Worm (Caenorhabditis elegans) whole organism, young adult: ENCODE data around the gene gei-13.
A peak's percentile ranks its signal among the peaks of the same experiment; 100 is the strongest.

Source experiments
- B0035.1 ChIP-seq: sonication (generic microtip); optimal IDR thresholded peaks from 2 replicates; lab custom pipeline; 2016; ENCODE audit warnings: missing genetic modification characterization, mild to moderate bottlenecking, missing compliant biosample characterization, missing genotype, missing genetic modification reagents
- B0336.3 ChIP-seq: fragments of 200-800 bp; sonication (Bioruptor generic); IDR thresholded peaks from 2 replicates; pipeline ENCODE4 v1.3.6; 2022; ENCODE audit warnings: missing genetic modification characterization, missing compliant biosample characterization
- C06A6.2 ChIP-seq: fragments of 200-800 bp; sonication (Bioruptor generic); conservative IDR thresholded peaks from 2 replicates; pipeline ENCODE4 v1.3.6; 2022; ENCODE audit warnings: missing genetic modification characterization, missing compliant biosample characterization
- C17E4.6 ChIP-seq: fragments of 200-800 bp; sonication (Bioruptor generic); IDR thresholded peaks from 2 replicates; pipeline ENCODE4 v1.3.6; 2022; ENCODE audit warnings: missing genetic modification reagents, missing genetic modification characterization, missing compliant biosample characterization
- F39B2.1 ChIP-seq: fragments of 200-800 bp; sonication (Bioruptor generic); IDR thresholded peaks from 2 replicates; pipeline ENCODE4 v1.3.6; 2022; ENCODE audit warnings: missing genetic modification reagents, missing genetic modification characterization, missing compliant biosample characterization
- F57C9.4 ChIP-seq: sonication (generic microtip); optimal IDR thresholded peaks from 2 replicates; lab custom pipeline; 2017; ENCODE audit warnings: mild to moderate bottlenecking, missing genetic modification characterization, missing compliant biosample characterization
- K11D2.4 ChIP-seq: fragments of 200-800 bp; sonication (Bioruptor generic); IDR thresholded peaks from 2 replicates; pipeline ENCODE4 v1.3.6; 2022; ENCODE audit warnings: missing genetic modification reagents, missing genetic modification characterization, missing compliant biosample characterization
- Y67H2A.10 ChIP-seq: fragments of 200-800 bp; sonication (Bioruptor generic); conservative IDR thresholded peaks from 2 replicates; pipeline ENCODE4 v1.3.6; 2022; ENCODE audit warnings: missing genetic modification reagents, missing genetic modification characterization, missing compliant biosample characterization
- ama-1 ChIP-seq, 3 experiments: fragments of 150-350 bp in 1 of 3; sonication (generic microtip) in 2 of 3; optimal IDR thresholded peaks; 2 replicates each; lab custom pipeline; 2014 to 2018; ENCODE audit warnings: missing biosample characterization in 2 of 3, missing genetic modification characterization in 2 of 3, missing genetic modification reagents in 2 of 3
- attf-6 ChIP-seq: fragments of 200-800 bp; sonication (Bioruptor generic); IDR thresholded peaks from 2 replicates; pipeline ENCODE4 v1.3.6; 2022; ENCODE audit warnings: missing genetic modification reagents, missing genetic modification characterization, missing compliant biosample characterization
- cebp-1 ChIP-seq, 2 experiments: fragments of 200-800 bp in 1 of 2; sonication (Bioruptor generic) in 1 of 2; sonication (generic microtip) in 1 of 2; IDR thresholded peaks in 1 of 2; optimal IDR thresholded peaks in 1 of 2; 2 replicates each; pipeline versions ENCODE4 v1.3.6 to Lab custom; 2017 to 2022; ENCODE audit warnings: missing compliant biosample characterization in 2 of 2, missing genetic modification characterization in 2 of 2, mild to moderate bottlenecking in 1 of 2, missing genetic modification reagents in 1 of 2, moderate library complexity in 1 of 2
- cebp-2 ChIP-seq: fragments of 200-800 bp; sonication (Bioruptor generic); IDR thresholded peaks from 2 replicates; pipeline ENCODE4 v1.3.6; 2022; ENCODE audit warnings: missing genetic modification characterization, missing compliant biosample characterization
- ceh-100 ChIP-seq: fragments of 200-800 bp; sonication (Bioruptor generic); IDR thresholded peaks from 2 replicates; pipeline ENCODE4 v1.3.6; 2022; ENCODE audit warnings: missing genetic modification reagents, missing genetic modification characterization, missing compliant biosample characterization
- ceh-27 ChIP-seq: fragments of 200-800 bp; sonication (Bioruptor generic); optimal IDR thresholded peaks from 2 replicates; lab custom pipeline; 2018; ENCODE audit warnings: mild to moderate bottlenecking, missing genetic modification characterization, moderate library complexity, missing compliant biosample characterization
- ceh-40 ChIP-seq: fragments of 200-800 bp; sonication (Bioruptor generic); IDR thresholded peaks from 2 replicates; pipeline ENCODE4 v1.3.6; 2022; ENCODE audit warnings: missing genetic modification characterization, missing compliant biosample characterization
- ceh-79 ChIP-seq: sonication (generic microtip); optimal IDR thresholded peaks from 2 replicates; lab custom pipeline; 2017; ENCODE audit warnings: mild to moderate bottlenecking, missing genetic modification characterization, missing compliant biosample characterization
- ceh-91 ChIP-seq: fragments of 200-800 bp; sonication (Bioruptor generic); IDR thresholded peaks from 2 replicates; pipeline ENCODE4 v1.3.6; 2022; ENCODE audit warnings: missing genetic modification reagents, missing genetic modification characterization, missing compliant biosample characterization
- chd-7 ChIP-seq: sonication (generic microtip); optimal IDR thresholded peaks from 2 replicates; lab custom pipeline; 2016; ENCODE audit warnings: mild to moderate bottlenecking, missing genetic modification characterization, moderate library complexity, missing compliant biosample characterization
- die-1 ChIP-seq: sonication (generic microtip); optimal IDR thresholded peaks from 2 replicates; lab custom pipeline; 2016; ENCODE audit warnings: missing genotype, mild to moderate bottlenecking, missing genetic modification characterization, missing compliant biosample characterization
- dpl-1 ChIP-seq: fragments of 150-350 bp; optimal IDR thresholded peaks from 2 replicates; lab custom pipeline; 2014; ENCODE audit warnings: missing biosample characterization, missing genetic modification reagents, missing genetic modification characterization
- egl-44 ChIP-seq: fragments of 200-800 bp; sonication (Bioruptor generic); IDR thresholded peaks from 2 replicates; pipeline ENCODE4 v1.3.6; 2022; ENCODE audit warnings: missing genetic modification reagents, missing genetic modification characterization, missing compliant biosample characterization
- ekl-4 ChIP-seq: fragments of 200-800 bp; sonication (Bioruptor generic); IDR thresholded peaks from 2 replicates; pipeline ENCODE4 v1.3.6; 2022; ENCODE audit warnings: missing genetic modification reagents, missing genetic modification characterization, missing compliant biosample characterization
- hrde-1 ChIP-seq: sonication (generic microtip); optimal IDR thresholded peaks from 2 replicates; lab custom pipeline; 2016; ENCODE audit warnings: missing genetic modification characterization, mild to moderate bottlenecking, missing compliant biosample characterization, moderate library complexity, missing genotype, missing genetic modification reagents, borderline replicate concordance
- hsf-1 ChIP-seq: fragments of 200-800 bp; sonication (Bioruptor generic); IDR thresholded peaks from 2 replicates; pipeline ENCODE4 v1.3.6; 2022; ENCODE audit warnings: missing genetic modification reagents, missing genetic modification characterization, missing compliant biosample characterization
- let-526 ChIP-seq: fragments of 200-800 bp; sonication (Bioruptor generic); IDR thresholded peaks from 2 replicates; pipeline ENCODE4 v1.3.6; 2022; ENCODE audit warnings: missing genetic modification reagents, missing genetic modification characterization, missing compliant biosample characterization
- lin-54 ChIP-seq: fragments of 200-800 bp; sonication (Bioruptor generic); optimal IDR thresholded peaks from 2 replicates; lab custom pipeline; 2018; ENCODE audit warnings: mild to moderate bottlenecking, missing genetic modification characterization, missing compliant biosample characterization
- lir-1 ChIP-seq: fragments of 200-800 bp; sonication (Bioruptor generic); conservative IDR thresholded peaks from 2 replicates; pipeline ENCODE4 v1.3.6; 2022; ENCODE audit warnings: missing genetic modification reagents, missing genetic modification characterization, missing compliant biosample characterization
- lsl-1 ChIP-seq: fragments of 200-800 bp; sonication (Bioruptor generic); optimal IDR thresholded peaks from 2 replicates; lab custom pipeline; 2018; ENCODE audit warnings: mild to moderate bottlenecking, missing genetic modification characterization, moderate library complexity, missing compliant biosample characterization
- madf-10 ChIP-seq: sonication (generic microtip); optimal IDR thresholded peaks from 2 replicates; lab custom pipeline; 2016; ENCODE audit warnings: mild to moderate bottlenecking, missing genetic modification characterization, missing compliant biosample characterization
- madf-8 ChIP-seq: fragments of 200-800 bp; sonication (Bioruptor generic); conservative IDR thresholded peaks from 2 replicates; pipeline ENCODE4 v1.3.6; 2022; ENCODE audit warnings: missing genetic modification reagents, missing genetic modification characterization, missing compliant biosample characterization
- mcd-1 ChIP-seq: fragments of 200-800 bp; sonication (Bioruptor generic); IDR thresholded peaks from 2 replicates; pipeline ENCODE4 v1.3.6; 2022; ENCODE audit warnings: missing genetic modification reagents, missing genetic modification characterization, missing compliant biosample characterization
- nfya-1 ChIP-seq: sonication (generic microtip); optimal IDR thresholded peaks from 2 replicates; lab custom pipeline; 2017; ENCODE audit warnings: antibody characterized with exemption, missing compliant biosample characterization, missing genetic modification characterization, borderline replicate concordance; ENCODE audit not compliant: insufficient read depth
- nfya-2 ChIP-seq: fragments of 200-800 bp; sonication (Bioruptor generic); IDR thresholded peaks from 2 replicates; pipeline ENCODE4 v1.3.6; 2022; ENCODE audit warnings: missing genetic modification reagents, missing genetic modification characterization, missing compliant biosample characterization
- nhr-179 ChIP-seq: sonication (generic microtip); optimal IDR thresholded peaks from 2 replicates; lab custom pipeline; 2016; ENCODE audit warnings: mild to moderate bottlenecking, missing genetic modification characterization, missing compliant biosample characterization
- nhr-27 ChIP-seq: fragments of 200-800 bp; sonication (Bioruptor generic); optimal IDR thresholded peaks from 2 replicates; lab custom pipeline; 2018; ENCODE audit warnings: mild to moderate bottlenecking, missing genetic modification characterization, moderate library complexity, missing compliant biosample characterization
- nhr-90 ChIP-seq: sonication (generic microtip); optimal IDR thresholded peaks from 2 replicates; lab custom pipeline; 2016; ENCODE audit warnings: missing genotype, mild to moderate bottlenecking, missing genetic modification characterization, missing compliant biosample characterization
- pbrm-1 ChIP-seq: fragments of 200-800 bp; sonication (Bioruptor generic); IDR thresholded peaks from 2 replicates; pipeline ENCODE4 v1.3.6; 2022; ENCODE audit warnings: missing genetic modification reagents, missing genetic modification characterization, missing compliant biosample characterization
- rcor-1 ChIP-seq: fragments of 200-800 bp; sonication (Bioruptor generic); IDR thresholded peaks from 2 replicates; pipeline ENCODE4 v1.3.6; 2022; ENCODE audit warnings: missing genetic modification reagents, missing genetic modification characterization, missing compliant biosample characterization
- rpc-1 ChIP-seq, 2 experiments: fragments of 150-350 bp in 1 of 2; sonication (generic microtip) in 1 of 2; optimal IDR thresholded peaks; 2 replicates each; lab custom pipeline; 2014 to 2018; ENCODE audit warnings: missing biosample characterization in 1 of 2, missing genetic modification characterization in 1 of 2, missing genetic modification reagents in 1 of 2, missing genotype in 1 of 2
- sea-2 ChIP-seq: fragments of 200-800 bp; sonication (Bioruptor generic); IDR thresholded peaks from 2 replicates; pipeline ENCODE4 v1.3.6; 2022; ENCODE audit warnings: missing genetic modification characterization, missing compliant biosample characterization
- snpc-1.3 ChIP-seq: sonication (generic microtip); optimal IDR thresholded peaks from 2 replicates; lab custom pipeline; 2017; ENCODE audit warnings: missing genetic modification characterization, mild to moderate bottlenecking, missing compliant biosample characterization, antibody characterized with exemption, moderate library complexity, missing genotype, missing genetic modification reagents; ENCODE audit not compliant: insufficient read depth
- snpc-3.4 ChIP-seq: sonication (generic microtip); optimal IDR thresholded peaks from 2 replicates; lab custom pipeline; 2017; ENCODE audit warnings: missing genetic modification characterization, mild to moderate bottlenecking, missing compliant biosample characterization, antibody characterized with exemption, moderate library complexity, missing genotype, missing genetic modification reagents
- snpc-4 ChIP-seq, 5 experiments: fragments of 150-350 bp in 1 of 5; sonication (generic microtip) in 4 of 5; optimal IDR thresholded peaks; 2 replicates each; lab custom pipeline; 2014 to 2018; ENCODE audit warnings: missing genetic modification characterization in 5 of 5, missing biosample characterization in 3 of 5, antibody characterized with exemption in 2 of 5, mild to moderate bottlenecking in 2 of 5, missing compliant biosample characterization in 2 of 5, missing genotype in 2 of 5, moderate library complexity in 2 of 5, missing genetic modification reagents in 1 of 5
- sptf-2 ChIP-seq: fragments of 200-800 bp; sonication (Bioruptor generic); optimal IDR thresholded peaks from 2 replicates; lab custom pipeline; 2018; ENCODE audit warnings: mild to moderate bottlenecking, missing genetic modification characterization, missing compliant biosample characterization
- tlf-1 ChIP-seq: fragments of 200-800 bp; sonication (Bioruptor generic); optimal IDR thresholded peaks from 2 replicates; lab custom pipeline; 2018; ENCODE audit warnings: mild to moderate bottlenecking, missing genetic modification characterization, missing compliant biosample characterization
- ztf-22 ChIP-seq: fragments of 200-800 bp; sonication (Bioruptor generic); optimal IDR thresholded peaks from 2 replicates; lab custom pipeline; 2018; ENCODE audit warnings: mild to moderate bottlenecking, missing genetic modification characterization, moderate library complexity, missing compliant biosample characterization

The gei-13 gene

ce11 chrIII:9615114-9615513, 21.8 kb downstream of the gei-13 start:
- peak; percentile 58; the same call in 1 of the 2 replicates for TF ChIP-seq F39B2.1 (GFP tag; lab: Robert Waterston, UW)
- TF ChIP-seq ceh-27 (GFP tag; lab: Kevin White, UChicago): no peak
- TF ChIP-seq sea-2 (GFP tag; lab: Robert Waterston, UW): no peak
- TF ChIP-seq mcd-1: no peak; the same call in 1 of the 2 replicates
- peak; percentile 65 for TF ChIP-seq snpc-3.4
- no peak for TF ChIP-seq cebp-2 (GFP tag; lab: Robert Waterston, UW)
- peak; percentile 68 for TF ChIP-seq ekl-4 (GFP tag; lab: Robert Waterston, UW)
- TF ChIP-seq nhr-27 (tag; lab: Kevin White, UChicago): no peak
- TF ChIP-seq hsf-1 (GFP tag; lab: Robert Waterston, UW): peak; percentile 84
- peak; percentile 62 for TF ChIP-seq lsl-1 (GFP tag; lab: Kevin White, UChicago)
- no peak for TF ChIP-seq let-526 (GFP tag; lab: Robert Waterston, UW)
- TF ChIP-seq cebp-1 (GFP tag; IDR thresholded peaks at IDR 0.05; lab: Robert Waterston, UW): no peak
- TF ChIP-seq cebp-1 (tag; optimal IDR thresholded peaks at IDR 0.05; lab: Kevin White, UChicago): no peak
- no peak for TF ChIP-seq sptf-2 (GFP tag; lab: Kevin White, UChicago)
- TF ChIP-seq F57C9.4: no peak
- peak; percentile 80 for TF ChIP-seq attf-6 (GFP tag; lab: Robert Waterston, UW)
- no peak for TF ChIP-seq snpc-4 (GFP tag; optimal IDR thresholded peaks at IDR 0.05; lab: Kevin White, UChicago)
- peak in 1 of 4 experiments; percentile 10 for TF ChIP-seq snpc-4 (tag; optimal IDR thresholded peaks at IDR 0.05; lab: Kevin White, UChicago)
- TF ChIP-seq lin-54: peak; percentile 63
- no peak for TF ChIP-seq dpl-1 (GFP tag; lab: Kevin White, UChicago)
- TF ChIP-seq K11D2.4 (GFP tag; lab: Robert Waterston, UW): no peak
- TF ChIP-seq die-1 (tag; lab: Kevin White, UChicago): peak; percentile 43
- no peak for TF ChIP-seq Y67H2A.10
- peak; percentile 72 for TF ChIP-seq hrde-1
- no peak for TF ChIP-seq C06A6.2 (GFP tag; lab: Robert Waterston, UW)
- TF ChIP-seq snpc-1.3: peak; percentile 58
- no peak for TF ChIP-seq nhr-90
- TF ChIP-seq ceh-91 (GFP tag; lab: Robert Waterston, UW): no peak
- TF ChIP-seq nhr-179 (tag; lab: Kevin White, UChicago): no peak
- peak; percentile 69; the same call in 1 of the 2 replicates for TF ChIP-seq B0336.3
- 0 out of 2 replicates have a peak, but pooled peaks have one; percentile 11 for TF ChIP-seq nfya-2 (GFP tag; lab: Robert Waterston, UW)
- TF ChIP-seq C17E4.6 (GFP tag; lab: Robert Waterston, UW): peak; percentile 41; the same call in 1 of the 2 replicates
- peak; percentile 26; the same call in 1 of the 2 replicates for TF ChIP-seq rcor-1 (GFP tag; lab: Robert Waterston, UW)
- TF ChIP-seq egl-44: no peak
- no peak for TF ChIP-seq ztf-22 (GFP tag; lab: Kevin White, UChicago)
- no peak for TF ChIP-seq lir-1 (GFP tag; lab: Robert Waterston, UW)
- TF ChIP-seq madf-8 (GFP tag; lab: Robert Waterston, UW): peak; percentile 54; the same call in 1 of the 2 replicates
- no peak for TF ChIP-seq ama-1 (optimal IDR thresholded peaks at IDR 0.05; lab: Kevin White, UChicago)
- peak in 1 of 2 experiments; percentile 21 for TF ChIP-seq ama-1 (GFP tag; optimal IDR thresholded peaks at IDR 0.05; lab: Kevin White, UChicago)
- no peak for TF ChIP-seq nfya-1
- TF ChIP-seq ceh-100: peak; percentile 49; the same call in 1 of the 2 replicates
- TF ChIP-seq B0035.1 (tag; lab: Kevin White, UChicago): no peak
- no peak for TF ChIP-seq rpc-1 (optimal IDR thresholded peaks at IDR 0.05; lab: Kevin White, UChicago)
- TF ChIP-seq rpc-1 (tag; optimal IDR thresholded peaks at IDR 0.05; lab: Kevin White, UChicago): no peak
- peak; percentile 64 for TF ChIP-seq pbrm-1
- TF ChIP-seq tlf-1 (GFP tag; lab: Kevin White, UChicago): peak; percentile 80
- no peak for TF ChIP-seq chd-7 (tag; lab: Kevin White, UChicago)
- no peak for TF ChIP-seq ceh-79 (tag; lab: Kevin White, UChicago)
- 0 out of 2 replicates have a peak, but pooled peaks have one; percentile 18 for TF ChIP-seq ceh-40
- TF ChIP-seq madf-10 (tag; lab: Kevin White, UChicago): no peak
